Fruit fly (Drosophila melanogaster) whole organism, adult: Measurements from ENCODE around the gene Spase12.

Experiments
- CG11617 ChIP-seq: fragments of 200-800 bp; sonication (Bioruptor generic); optimal IDR thresholded peaks from 2 replicates; lab custom pipeline; 2017; ENCODE audit warnings: mild to moderate bottlenecking, missing biosample characterization, missing genetic modification reagents, missing genetic modification characterization
- CG33017 ChIP-seq: fragments of 200-800 bp; sonication (Bioruptor generic); optimal IDR thresholded peaks from 2 replicates; lab custom pipeline; 2018; ENCODE audit warnings: missing biosample characterization, mild to moderate bottlenecking, missing genetic modification characterization, moderate library complexity
- CG7101 ChIP-seq: fragments of 200-800 bp; sonication (Bioruptor generic); optimal IDR thresholded peaks from 2 replicates; lab custom pipeline; 2018; ENCODE audit warnings: missing biosample characterization, mild to moderate bottlenecking, missing genetic modification characterization, moderate library complexity
- Crg-1 ChIP-seq: fragments of 200-800 bp; sonication (Bioruptor generic); optimal IDR thresholded peaks from 2 replicates; lab custom pipeline; 2016; ENCODE audit warnings: missing biosample characterization, missing genetic modification characterization
- ovo ChIP-seq: fragments of 200-800 bp; sonication (Bioruptor generic); optimal IDR thresholded peaks from 2 replicates; lab custom pipeline; 2016; ENCODE audit warnings: missing biosample characterization, missing genetic modification characterization
- pad ChIP-seq: fragments of 200-800 bp; sonication (Bioruptor generic); optimal IDR thresholded peaks from 3 replicates; lab custom pipeline; 2017; ENCODE audit warnings: missing biosample characterization, missing genetic modification characterization, mild to moderate bottlenecking, moderate library complexity, missing genetic modification reagents

dm6 chr3R:29518498-29518897 is 27.5 kb upstream of the Spase12 start:
- TF ChIP-seq pad (no peak), CG7101 (no peak), ovo (no peak), Crg-1 (GFP tag; lab: Kevin White, UChicago) (no peak), CG11617 (GFP tag; lab: Kevin White, UChicago) (no peak), CG33017 (tag; lab: Kevin White, UChicago) (no peak)
